In the genomic region with DNA sequence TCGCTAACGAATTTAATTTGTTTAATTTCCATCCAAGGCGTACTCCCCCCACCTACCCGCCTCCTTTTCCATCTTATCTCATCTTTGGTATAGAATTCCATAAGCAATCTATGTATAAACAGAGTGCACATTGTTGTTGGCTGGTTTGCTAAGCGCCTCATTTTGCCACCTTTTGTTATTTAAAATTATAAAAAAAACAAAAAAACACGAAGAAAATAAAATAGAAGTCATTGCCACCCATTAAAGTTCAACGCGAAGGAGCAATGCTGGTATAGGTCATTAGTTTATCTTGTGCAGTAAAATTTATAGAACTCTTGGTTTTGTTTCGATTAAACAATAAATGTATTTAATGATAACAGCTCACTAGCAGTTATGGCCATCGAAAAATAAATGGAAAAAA, we compare ENCODE assay signal across 2 fruit fly cellular contexts.
TF ChIP-seq lines count a peak whose summit lies in the region.

No protein-coding gene starts in this region.

TF ChIP-seq in whole organism, adult, 20 proteins besides CTCF, POLR2A, EP300 and RAD21:
- TF ChIP-seq kay (GFP tag; lab: Kevin White, UChicago; ENCODE audit: borderline replicate concordance) (peak; percentile 73), Hr96 (GFP tag; optimal IDR thresholded peaks at IDR 0.05; lab: Kevin White, UChicago) (no peak)

TF ChIP-seq in whole organism, prepupa, 60 proteins besides CTCF, POLR2A, EP300 and RAD21:
- no peak for TF ChIP-seq CG4318 (GFP tag; optimal IDR thresholded peaks at IDR 0.05; lab: Kevin White, UChicago)
- no peak for TF ChIP-seq Eip93F (GFP tag; optimal IDR thresholded peaks at IDR 0.05; lab: Kevin White, UChicago)
- no peak for TF ChIP-seq CG15336 (GFP tag; IDR thresholded peaks at IDR 0.05; lab: Robert Waterston, UW)
- peak; percentile 83 for TF ChIP-seq svp (GFP tag; lab: Kevin White, UChicago)
- TF ChIP-seq Sox102F (GFP tag; optimal IDR thresholded peaks at IDR 0.05; lab: Kevin White, UChicago) = no peak
- no peak for TF ChIP-seq spab (GFP tag; optimal IDR thresholded peaks at IDR 0.05; lab: Kevin White, UChicago)
- TF ChIP-seq Hr38 (GFP tag; optimal IDR thresholded peaks at IDR 0.05; lab: Kevin White, UChicago) = no peak
